Fruit fly (Drosophila melanogaster): ENCODE results near the gene CG7130.

Gene CG7130

DNA sequence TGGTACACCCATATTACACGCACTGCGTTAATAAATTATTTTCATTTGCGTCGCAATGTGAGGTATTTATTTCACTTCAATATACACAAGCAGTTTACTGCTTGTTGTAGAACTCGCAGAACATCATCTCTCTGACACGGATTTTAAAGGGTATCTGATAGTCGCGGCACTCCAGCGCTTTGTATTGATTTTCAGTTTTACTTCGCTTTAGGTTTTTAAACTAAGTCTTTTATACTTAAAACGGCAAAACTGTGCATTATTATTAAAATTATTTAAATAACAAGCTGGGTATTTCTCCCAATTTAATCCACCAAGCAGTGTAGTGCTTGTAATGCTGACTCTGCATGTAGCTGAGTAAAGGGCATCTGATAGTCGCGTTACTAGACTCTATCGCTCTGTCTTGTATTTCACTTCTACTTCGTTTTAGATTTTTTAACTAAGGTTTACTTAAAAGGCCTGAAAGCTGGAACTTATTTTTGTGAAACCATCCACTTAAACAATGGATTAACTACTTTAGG is 7.6 kb upstream of the CG7130 start (continued):
- TF ChIP-seq lov (optimal IDR thresholded peaks at IDR 0.05): no peak
- no peak for TF ChIP-seq lov (GFP tag; IDR thresholded peaks at IDR 0.05)
- no peak for TF ChIP-seq CG8944 (GFP tag; optimal IDR thresholded peaks at IDR 0.05)
- peak; percentile 53 for TF ChIP-seq D19A (tag; optimal IDR thresholded peaks at IDR 0.05)
- 0 out of 2 replicates have a peak, but pooled peaks have one; percentile 41 for TF ChIP-seq nerfin-2 (GFP tag; IDR thresholded peaks at IDR 0.05; ENCODE audit: partially characterized antibody)
- peak; percentile 46; the same call in 1 of the 3 replicates for TF ChIP-seq HLH4C (GFP tag; IDR thresholded peaks at IDR 0.05; ENCODE audit: partially characterized antibody)
- peak; percentile 22; the same call in 1 of the 3 replicates for TF ChIP-seq CG14860 (GFP tag; IDR thresholded peaks at IDR 0.05; ENCODE audit: partially characterized antibody)
- no peak for TF ChIP-seq so (GFP tag; IDR thresholded peaks at IDR 0.05)
- TF ChIP-seq gt (GFP tag; IDR thresholded peaks at IDR 0.05): no peak
- TF ChIP-seq ems (GFP tag; optimal IDR thresholded peaks at IDR 0.05): no peak
- no peak for TF ChIP-seq CHES-1-like (GFP tag; optimal IDR thresholded peaks at IDR 0.05)
- no peak for TF ChIP-seq emc (GFP tag; optimal IDR thresholded peaks at IDR 0.05)
- TF ChIP-seq pho (GFP tag; optimal IDR thresholded peaks at IDR 0.05): no peak
- TF ChIP-seq danr (GFP tag; IDR thresholded peaks at IDR 0.05): no peak
- TF ChIP-seq CG34224 (GFP tag; IDR thresholded peaks at IDR 0.05; ENCODE audit: partially characterized antibody): no peak

DNA sequence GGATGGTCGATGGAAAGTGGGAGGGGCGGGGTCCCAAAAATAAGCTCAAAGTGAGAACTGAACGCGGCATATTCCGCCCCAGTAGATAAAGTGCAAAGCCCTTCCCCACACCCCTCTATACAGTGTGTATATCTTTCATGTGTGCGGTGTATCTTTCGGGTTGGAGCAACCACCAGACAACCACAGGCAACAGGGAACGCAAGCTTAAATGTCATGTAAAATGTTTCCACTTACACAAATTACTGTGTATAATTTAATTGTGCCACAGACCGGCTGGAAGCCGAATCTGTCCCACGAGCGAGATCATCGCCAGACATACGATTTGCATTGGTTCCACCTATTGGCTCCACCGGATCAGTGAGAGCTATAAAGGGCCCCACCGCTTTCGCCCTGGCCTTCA is 6.9 kb upstream of the CG7130 start, which contains the start of gene msopa:
msopa (plus strand) TSS at position 301 of the 400 bp plus-strand sequence.
- no peak for TF ChIP-seq Taf1 (GFP tag; IDR thresholded peaks at IDR 0.05)
- peak; percentile 79 for TF ChIP-seq Ets65A (GFP tag)

DNA sequence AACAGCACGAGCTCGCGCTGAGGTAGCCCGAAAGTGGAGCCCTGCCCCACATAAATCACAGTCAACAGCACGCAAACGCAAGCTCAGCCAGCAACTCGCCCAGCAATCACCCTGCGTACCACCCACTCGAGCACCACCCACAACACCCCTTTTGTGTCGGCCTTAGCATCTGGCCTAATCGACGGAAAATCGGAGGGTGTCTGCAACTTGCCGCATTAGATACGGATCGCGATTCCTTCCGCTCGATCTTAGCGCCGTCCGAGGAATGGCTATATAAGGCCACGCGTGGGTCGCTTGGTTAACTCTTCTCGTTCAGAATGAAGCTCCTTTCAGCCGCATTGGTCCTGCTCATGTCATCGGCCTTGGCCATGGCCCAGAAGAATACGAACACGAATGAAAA is 4.5 kb upstream of the CG7130 start, which contains the start of gene Sfp79B:
Sfp79B (plus strand) TSS at position 301 of the 400 bp plus-strand sequence.
- TF ChIP-seq lilli (GFP tag; optimal IDR thresholded peaks at IDR 0.05): no peak
- no peak for TF ChIP-seq D19A (tag; optimal IDR thresholded peaks at IDR 0.05)
- no peak for TF ChIP-seq btn (GFP tag; optimal IDR thresholded peaks at IDR 0.05)
- no peak for TF ChIP-seq CG10321 (GFP tag; IDR thresholded peaks at IDR 0.05)
- TF ChIP-seq CG8944 (GFP tag; optimal IDR thresholded peaks at IDR 0.05): no peak
- TF ChIP-seq CG18764 (GFP tag; optimal IDR thresholded peaks at IDR 0.05): no peak
- no peak for TF ChIP-seq MTF-1 (GFP tag; optimal IDR thresholded peaks at IDR 0.05; ENCODE audit: borderline replicate concordance)
- TF ChIP-seq CG13624 (GFP tag; optimal IDR thresholded peaks at IDR 0.05): no peak
- TF ChIP-seq maf-S (GFP tag; optimal IDR thresholded peaks at IDR 0.05): no peak
- no peak for TF ChIP-seq CG8281 (tag; optimal IDR thresholded peaks at IDR 0.05)
- no peak for TF ChIP-seq Bteb2 (GFP tag; optimal IDR thresholded peaks at IDR 0.05)
- TF ChIP-seq ken (GFP tag; IDR thresholded peaks at IDR 0.05): no peak
- no peak for TF ChIP-seq tgo (GFP tag; IDR thresholded peaks at IDR 0.05)
- TF ChIP-seq CG18599 (GFP tag; optimal IDR thresholded peaks at IDR 0.05): no peak
- TF ChIP-seq GATAe (GFP tag; conservative IDR thresholded peaks at IDR 0.05): no peak
- TF ChIP-seq Nf-YA (GFP tag; IDR thresholded peaks at IDR 0.05): no peak
- TF ChIP-seq bcd (GFP tag; optimal IDR thresholded peaks at IDR 0.05): no peak
- no peak for TF ChIP-seq Rfx (GFP tag; IDR thresholded peaks at IDR 0.05)
- TF ChIP-seq NC2β (GFP tag; optimal IDR thresholded peaks at IDR 0.05): no peak

DNA sequence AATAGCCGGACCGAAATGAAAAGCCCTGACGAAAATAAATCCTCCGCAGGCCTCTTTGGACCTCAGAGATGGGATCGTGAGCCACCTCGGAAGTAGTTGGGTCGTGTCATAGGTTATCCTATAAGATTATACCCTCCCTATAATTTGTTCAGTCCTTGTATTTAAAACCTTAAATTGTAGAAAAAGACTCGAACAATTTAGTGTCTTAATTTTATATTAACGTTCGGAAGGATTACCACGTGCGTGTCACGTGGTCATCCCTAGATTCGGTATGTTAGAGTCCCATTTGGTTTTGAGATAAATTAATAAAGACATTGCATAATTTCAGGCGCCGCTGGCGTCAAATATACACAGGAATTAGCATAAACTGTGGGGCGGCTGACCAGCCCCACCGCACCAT is 2.5 kb upstream of the CG7130 start:
- TF ChIP-seq crol (GFP tag; IDR thresholded peaks at IDR 0.05) (no peak), Max (GFP tag; optimal IDR thresholded peaks at IDR 0.05) (peak; percentile 18), gt (GFP tag; IDR thresholded peaks at IDR 0.05) (peak; percentile 28; the same call in 1 of the 2 replicates), fd102C (GFP tag; optimal IDR thresholded peaks at IDR 0.05) (no peak), lilli (GFP tag; optimal IDR thresholded peaks at IDR 0.05) (peak; percentile 68), bsh (GFP tag; optimal IDR thresholded peaks at IDR 0.05) (peak; percentile 7 to 67), Ada2b (GFP tag; IDR thresholded peaks at IDR 0.05) (peak; percentile 69), trem (tag; optimal IDR thresholded peaks at IDR 0.05) (peak; percentile 42), CG15514 (GFP tag; optimal IDR thresholded peaks at IDR 0.05) (peak; percentile 28), Neu2 (GFP tag; optimal IDR thresholded peaks at IDR 0.05; ENCODE audit: borderline replicate concordance) (no peak), cad (GFP tag; optimal IDR thresholded peaks at IDR 0.05) (no peak), Ravus (GFP tag; IDR thresholded peaks at IDR 0.05) (no peak), sc (optimal IDR thresholded peaks at IDR 0.05) (no peak), sc (GFP tag; optimal IDR thresholded peaks at IDR 0.05) (no peak), oc (tag; optimal IDR thresholded peaks at IDR 0.05) (peak; percentile 12), Tbp (GFP tag; optimal IDR thresholded peaks at IDR 0.05) (no peak)

Data from whole organism, embryonic.